Worm (Caenorhabditis elegans): ENCODE measurements around the gene ZK596.2.
A peak's percentile ranks its signal among the peaks of the same experiment; 100 is the strongest.

DNA sequence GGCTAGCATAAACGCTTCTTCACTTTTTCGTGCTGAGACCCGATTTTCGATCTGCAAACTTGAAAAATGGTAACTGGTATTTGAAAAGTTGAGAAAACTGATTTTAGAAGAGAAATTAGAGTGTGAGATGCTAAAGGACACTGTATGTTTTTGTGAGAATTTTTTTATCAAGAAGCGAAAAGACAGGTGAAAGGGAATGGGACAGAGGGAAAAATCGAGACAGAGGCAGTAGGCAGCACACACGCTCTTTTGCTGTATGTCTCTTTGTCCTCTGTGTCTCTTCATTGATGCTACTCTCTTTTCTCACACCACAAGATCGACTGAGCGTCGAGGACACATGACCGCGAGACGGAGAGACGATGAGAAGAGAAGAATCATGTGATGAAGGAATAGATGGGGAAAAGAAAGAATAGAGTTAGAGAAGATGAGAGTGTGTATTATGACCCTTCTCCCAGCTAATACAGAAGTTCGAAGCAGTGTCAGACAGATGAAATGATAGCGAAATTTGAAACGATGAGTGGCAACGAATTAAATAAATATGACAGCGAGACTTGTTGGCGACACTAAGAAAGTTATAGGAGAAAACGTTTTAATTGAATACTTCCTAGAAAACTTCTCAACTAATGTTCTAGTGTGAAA lies 26.9 kb upstream of the ZK596.2 start, which contains the start of gene lgg-2:
- TF ChIP-seq ztf-11 (tag; optimal IDR thresholded peaks at IDR 0.05) (peak; percentile 49), drap-1 (GFP tag; optimal IDR thresholded peaks at IDR 0.05) (peak; percentile 20), sem-2 (GFP tag; optimal IDR thresholded peaks at IDR 0.05) (no peak), nhr-28 (tag; optimal IDR thresholded peaks at IDR 0.05) (no peak), elt-1 (tag; optimal IDR thresholded peaks at IDR 0.05; ENCODE audit: borderline replicate concordance, insufficient read depth) (peak; percentile 21), snpc-4 (tag; optimal IDR thresholded peaks at IDR 0.05) (no peak), bed-3 (GFP tag; optimal IDR thresholded peaks at IDR 0.05) (no peak), blmp-1 (tag; optimal IDR thresholded peaks at IDR 0.05) (peak; percentile 45), ham-2 (GFP tag; optimal IDR thresholded peaks at IDR 0.05) (peak; percentile 76), nhr-12 (tag; optimal IDR thresholded peaks at IDR 0.05) (peak; percentile 53), elt-3 (tag; optimal IDR thresholded peaks at IDR 0.05) (no peak), ces-1 (GFP tag; optimal IDR thresholded peaks at IDR 0.05) (peak; percentile 70), nhr-76 (tag; optimal IDR thresholded peaks at IDR 0.05) (no peak), cnd-1 (tag; optimal IDR thresholded peaks at IDR 0.05) (peak; percentile 50)
